Worm (Caenorhabditis elegans) whole organism, L2 larva: ENCODE measurements around the gene lin-18.

ENCODE experiments used
- ama-1 ChIP-seq: fragments of 150-350 bp; optimal IDR thresholded peaks from 2 replicates; lab custom pipeline; 2018; ENCODE audit warnings: inconsistent platforms
- blmp-1 ChIP-seq: sonication (generic microtip); optimal IDR thresholded peaks from 2 replicates; lab custom pipeline; 2017; ENCODE audit warnings: missing genetic modification characterization, mild to moderate bottlenecking, missing compliant biosample characterization, antibody characterized with exemption, moderate library complexity; ENCODE audit not compliant: insufficient read depth
- lin-13 ChIP-seq: fragments of 150-350 bp; optimal IDR thresholded peaks from 2 replicates; lab custom pipeline; 2014; ENCODE audit warnings: missing biosample characterization, missing genetic modification reagents, missing genetic modification characterization
- lin-39 ChIP-seq: fragments of 150-350 bp; optimal IDR thresholded peaks from 2 replicates; lab custom pipeline; 2014; ENCODE audit warnings: missing biosample characterization, missing genetic modification reagents, missing genetic modification characterization
- nhr-129 ChIP-seq: fragments of 150-350 bp; optimal IDR thresholded peaks from 2 replicates; lab custom pipeline; 2014; ENCODE audit warnings: missing biosample characterization, missing genetic modification characterization
- nhr-237 ChIP-seq: fragments of 150-350 bp; optimal IDR thresholded peaks from 2 replicates; lab custom pipeline; 2014; ENCODE audit warnings: missing biosample characterization, missing genetic modification characterization
- sma-3 ChIP-seq: sonication (generic microtip); optimal IDR thresholded peaks from 2 replicates; lab custom pipeline; 2016; ENCODE audit warnings: missing genetic modification reagents, missing genetic modification characterization, missing compliant biosample characterization
- snpc-4 ChIP-seq: fragments of 150-350 bp; optimal IDR thresholded peaks from 2 replicates; lab custom pipeline; 2014; ENCODE audit warnings: missing biosample characterization, missing genetic modification characterization
- unc-55 ChIP-seq: fragments of 150-350 bp; sonication (generic microtip); optimal IDR thresholded peaks from 3 replicates; lab custom pipeline; 2014; ENCODE audit warnings: missing biosample characterization, missing genetic modification reagents, missing genetic modification characterization
- ztf-11 ChIP-seq: sonication (generic microtip); optimal IDR thresholded peaks from 2 replicates; lab custom pipeline; 2017; ENCODE audit warnings: missing biosample characterization, missing genetic modification characterization

DNA sequence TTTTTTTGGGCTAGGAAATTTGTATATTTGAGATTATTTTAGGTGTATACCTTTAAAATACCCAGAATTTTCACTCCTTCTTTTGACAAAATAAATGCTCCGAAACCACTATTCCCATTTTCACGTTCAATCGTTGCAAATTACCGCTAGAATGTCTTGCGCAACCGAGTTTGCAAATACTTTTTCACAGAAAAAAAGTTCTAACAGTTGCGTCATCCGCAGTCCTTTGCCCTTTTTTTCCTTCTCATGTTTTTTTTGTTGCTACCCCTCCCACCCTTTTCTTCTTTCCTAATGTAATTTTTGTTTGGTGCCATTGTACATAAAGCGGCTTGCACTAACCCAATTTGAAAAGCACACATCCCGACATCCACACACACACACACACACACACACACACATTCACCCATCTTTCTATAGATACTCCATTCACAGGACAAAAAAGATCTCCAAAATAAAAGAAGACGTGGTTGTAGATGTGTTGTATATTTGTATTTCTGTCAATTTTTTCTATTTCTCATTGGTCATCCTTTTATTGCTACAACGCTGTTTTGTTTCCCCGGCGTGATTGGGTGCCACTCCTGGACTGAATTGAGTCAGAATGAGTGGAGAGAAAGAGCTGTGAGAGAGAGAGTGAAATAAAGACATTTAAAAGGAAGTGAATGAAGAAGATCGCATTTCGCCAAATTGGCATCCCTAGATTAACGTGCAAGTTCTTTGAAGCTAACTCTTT is 712 bp upstream of the lin-18 start:
- no peak for TF ChIP-seq unc-55
- no peak for TF ChIP-seq nhr-129 (tag; lab: Kevin White, UChicago)
- no peak for TF ChIP-seq nhr-237 (tag; lab: Kevin White, UChicago)
- no peak for TF ChIP-seq sma-3 (GFP tag; lab: Kevin White, UChicago)
- no peak for TF ChIP-seq ztf-11 (tag; lab: Kevin White, UChicago)
- TF ChIP-seq lin-39 (tag; lab: Kevin White, UChicago) = no peak
- TF ChIP-seq lin-13 (GFP tag; lab: Kevin White, UChicago) = no peak
- TF ChIP-seq snpc-4 (tag; lab: Kevin White, UChicago) = no peak
- TF ChIP-seq blmp-1 (tag; lab: Kevin White, UChicago) = no peak
- no peak for TF ChIP-seq ama-1 (lab: Kevin White, UChicago)
